Worm (Caenorhabditis elegans): ENCODE measurements around the gene ZK721.3.

DNA sequence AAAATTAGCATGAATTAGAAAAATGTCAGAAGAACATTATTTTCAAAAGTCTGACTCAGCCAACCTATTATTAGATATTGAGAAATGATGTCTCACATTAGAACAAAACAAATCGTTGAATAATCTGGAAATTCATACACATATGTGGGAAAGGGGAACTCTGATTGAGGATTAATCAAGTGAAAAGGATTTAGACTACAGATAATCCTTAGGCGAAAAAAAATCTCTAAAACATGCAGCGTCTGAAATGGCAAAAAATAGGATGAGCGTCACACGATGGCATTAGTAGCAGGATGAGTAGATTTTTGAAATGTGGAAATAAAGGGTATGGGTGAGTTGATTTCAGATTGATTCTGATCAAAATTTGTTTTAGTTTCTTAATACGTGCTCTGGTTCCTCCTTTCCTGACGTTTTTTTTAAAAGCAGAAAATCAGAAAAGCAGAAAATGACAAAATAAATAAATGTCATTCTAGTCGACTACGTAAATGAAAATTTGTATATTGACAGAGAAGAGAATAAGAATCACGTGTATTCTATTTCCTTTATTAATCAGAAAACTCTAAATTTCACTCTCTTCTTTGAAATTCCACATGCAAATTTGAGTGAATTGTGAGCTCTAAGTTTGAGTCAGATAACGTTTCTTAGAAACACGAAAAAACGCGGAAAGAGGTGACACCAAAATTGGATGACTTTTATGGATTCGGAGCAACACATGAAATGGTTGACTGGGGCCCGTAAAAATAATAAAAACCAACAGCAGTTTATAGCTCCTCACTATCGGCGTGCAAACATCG lies 39.9 kb upstream of the ZK721.3 start:
- TF ChIP-seq lin-15B (tag; optimal IDR thresholded peaks at IDR 0.05) (no peak), skn-1 (tag; optimal IDR thresholded peaks at IDR 0.05) (no peak), elt-2 (tag; optimal IDR thresholded peaks at IDR 0.05) (no peak), pha-4 (tag; optimal IDR thresholded peaks at IDR 0.05) (no peak), jun-1 (tag; optimal IDR thresholded peaks at IDR 0.05) (no peak), unc-62 (GFP tag; optimal IDR thresholded peaks at IDR 0.05) (no peak)
